Fruit fly (Drosophila melanogaster) whole organism, wandering third instar larva: ENCODE data around the gene Sirt4.

ENCODE experiments used
- Abd-B ChIP-seq: fragments of >200 bp; optimal IDR thresholded peaks from 2 replicates; lab custom pipeline; 2017; ENCODE audit warnings: missing biosample characterization, missing genetic modification characterization
- CG32264 ChIP-seq: fragments of 200-800 bp; sonication (Bioruptor generic); optimal IDR thresholded peaks from 2 replicates; lab custom pipeline; 2016; ENCODE audit warnings: missing biosample characterization, missing genetic modification characterization
- CG9705 ChIP-seq: fragments of 200-800 bp; sonication (Bioruptor generic); optimal IDR thresholded peaks from 2 replicates; lab custom pipeline; 2018; ENCODE audit warnings: missing biosample characterization, mild to moderate bottlenecking, missing genetic modification characterization
- CrebA ChIP-seq: fragments of 200-800 bp; sonication (Bioruptor generic); optimal IDR thresholded peaks from 2 replicates; lab custom pipeline; 2016; ENCODE audit warnings: missing biosample characterization, mild to moderate bottlenecking, missing genetic modification characterization, borderline replicate concordance
- Dfd ChIP-seq: fragments of >200 bp; optimal IDR thresholded peaks from 2 replicates; lab custom pipeline; 2017; ENCODE audit warnings: missing biosample characterization, missing genetic modification characterization
- Dif ChIP-seq: fragments of 200-275, 200-300 bp; sonication (Bioruptor generic); optimal IDR thresholded peaks from 2 replicates; lab custom pipeline; 2018; ENCODE audit warnings: missing biosample characterization, missing genetic modification characterization; ENCODE audit not compliant: partially characterized antibody
- GATAd ChIP-seq: sonication (Bioruptor generic); optimal IDR thresholded peaks from 2 replicates; lab custom pipeline; 2016; ENCODE audit warnings: missing biosample characterization, missing genetic modification characterization
- HLH106 ChIP-seq: fragments of 200-800 bp; optimal IDR thresholded peaks from 3 replicates; lab custom pipeline; 2019; ENCODE audit warnings: missing biosample characterization, mild to moderate bottlenecking, missing genetic modification characterization, moderate library complexity
- Hnf4 ChIP-seq: fragments of 200-800 bp; sonication (Bioruptor generic); optimal IDR thresholded peaks from 2 replicates; lab custom pipeline; 2016; ENCODE audit warnings: missing biosample characterization, mild to moderate bottlenecking, missing genetic modification characterization
- Hr78 ChIP-seq: fragments of >200 bp; optimal IDR thresholded peaks from 2 replicates; lab custom pipeline; 2017; ENCODE audit warnings: missing biosample characterization, missing genetic modification characterization
- Hr83 ChIP-seq: fragments of 200-300 bp; sonication (Bioruptor generic); optimal IDR thresholded peaks from 2 replicates; lab custom pipeline; 2016; ENCODE audit warnings: missing biosample characterization, mild to moderate bottlenecking, missing genetic modification characterization, moderate library complexity; ENCODE audit not compliant: poor library complexity, severe bottlenecking
- Jra ChIP-seq: sonication (Bioruptor generic); optimal IDR thresholded peaks from 2 replicates; lab custom pipeline; 2016; ENCODE audit warnings: missing biosample characterization, missing genetic modification characterization
- Mio ChIP-seq: sonication (Bioruptor generic); optimal IDR thresholded peaks from 2 replicates; lab custom pipeline; 2016; ENCODE audit warnings: missing biosample characterization, missing genetic modification characterization
- Myc ChIP-seq: fragments of >200 bp; optimal IDR thresholded peaks from 2 replicates; lab custom pipeline; 2017
- N ChIP-seq: fragments of >200 bp; optimal IDR thresholded peaks from 2 replicates; lab custom pipeline; 2018; ENCODE audit warnings: missing biosample characterization, missing external identifiers, missing genetic modification characterization
- OdsH ChIP-seq: fragments of 200-800 bp; sonication (Bioruptor generic); optimal IDR thresholded peaks from 2 replicates; lab custom pipeline; 2016; ENCODE audit warnings: missing biosample characterization, mild to moderate bottlenecking, missing genetic modification characterization
- Rel ChIP-seq, 2 experiments: fragments of 200-800 bp; sonication (Bioruptor generic) in 1 of 2; optimal IDR thresholded peaks; 2 replicates in 1 of 2; 3 replicates in 1 of 2; lab custom pipeline; 2016 to 2019; ENCODE audit warnings: mild to moderate bottlenecking in 2 of 2, missing biosample characterization in 2 of 2, missing genetic modification characterization in 2 of 2, moderate library complexity in 1 of 2
- Sp1 ChIP-seq: fragments of 200-800 bp; sonication (Bioruptor generic); optimal IDR thresholded peaks from 3 replicates; lab custom pipeline; 2019; ENCODE audit warnings: missing biosample characterization, mild to moderate bottlenecking, missing genetic modification characterization, moderate library complexity
- Vsx2 ChIP-seq: fragments of 200-300, 225-300 bp; sonication (Bioruptor generic); optimal IDR thresholded peaks from 2 replicates; lab custom pipeline; 2018; ENCODE audit warnings: missing biosample characterization, missing genetic modification characterization; ENCODE audit not compliant: partially characterized antibody
- br ChIP-seq: fragments of 200-800 bp; sonication (Bioruptor generic); optimal IDR thresholded peaks from 2 replicates; lab custom pipeline; 2016; ENCODE audit warnings: missing biosample characterization, missing genetic modification characterization
- brk ChIP-seq: fragments of 200-800 bp; sonication (Bioruptor generic); optimal IDR thresholded peaks from 2 replicates; lab custom pipeline; 2016; ENCODE audit warnings: missing biosample characterization, mild to moderate bottlenecking, missing genetic modification characterization
- dl ChIP-seq, 2 experiments: fragments of 175-275, 200-275 bp in 1 of 2; fragments of 200-275 bp in 1 of 2; sonication (Bioruptor generic); optimal IDR thresholded peaks; lab custom pipeline; 2018; ENCODE audit warnings: mild to moderate bottlenecking in 2 of 2, missing biosample characterization in 2 of 2, missing genetic modification characterization in 2 of 2, moderate library complexity in 2 of 2; ENCODE audit not compliant: partially characterized antibody in 2 of 2, insufficient read depth in 1 of 2
- dmrt93B ChIP-seq: fragments of 200-800 bp; sonication (Bioruptor generic); optimal IDR thresholded peaks from 2 replicates; lab custom pipeline; 2018; ENCODE audit warnings: missing biosample characterization, mild to moderate bottlenecking, missing genetic modification characterization
- dsf ChIP-seq: sonication (Bioruptor generic); optimal IDR thresholded peaks from 2 replicates; lab custom pipeline; 2016; ENCODE audit warnings: missing biosample characterization, missing genetic modification characterization, borderline replicate concordance
- ey ChIP-seq: fragments of 200-800 bp; sonication (Bioruptor generic); optimal IDR thresholded peaks from 2 replicates; lab custom pipeline; 2016; ENCODE audit warnings: missing biosample characterization, missing genetic modification characterization
- foxo ChIP-seq, 2 experiments: fragments of 200-800 bp; sonication (Bioruptor generic); optimal IDR thresholded peaks; 2 replicates in 1 of 2; 3 replicates in 1 of 2; lab custom pipeline; 2016 to 2017; ENCODE audit warnings: missing biosample characterization in 2 of 2, missing genetic modification characterization in 2 of 2
- fru ChIP-seq: fragments of 200-800 bp; sonication (Bioruptor generic); optimal IDR thresholded peaks from 3 replicates; lab custom pipeline; 2016; ENCODE audit warnings: missing biosample characterization, mild to moderate bottlenecking, missing genetic modification characterization
- h ChIP-seq: fragments of 200-800 bp; sonication (Bioruptor generic); optimal IDR thresholded peaks from 3 replicates; lab custom pipeline; 2016; ENCODE audit warnings: missing biosample characterization, mild to moderate bottlenecking, missing genetic modification characterization
- jim ChIP-seq: fragments of 175-275, 200-325 bp; sonication (Bioruptor generic); optimal IDR thresholded peaks from 2 replicates; lab custom pipeline; 2016; ENCODE audit warnings: missing biosample characterization, mild to moderate bottlenecking, missing genetic modification characterization
- lola ChIP-seq: fragments of >200 bp; optimal IDR thresholded peaks from 2 replicates; lab custom pipeline; 2017; ENCODE audit warnings: missing biosample characterization, missing genetic modification characterization
- pan ChIP-seq: fragments of >200 bp; optimal IDR thresholded peaks from 2 replicates; lab custom pipeline; 2017
- psq ChIP-seq: fragments of 200-800 bp; sonication (Bioruptor generic); optimal IDR thresholded peaks from 3 replicates; lab custom pipeline; 2017; ENCODE audit warnings: missing biosample characterization, mild to moderate bottlenecking, missing genetic modification characterization, moderate library complexity
- rgr ChIP-seq: fragments of 200-800 bp; sonication (Bioruptor generic); optimal IDR thresholded peaks from 3 replicates; lab custom pipeline; 2016; ENCODE audit warnings: missing biosample characterization, mild to moderate bottlenecking, missing genetic modification characterization
- sage ChIP-seq: fragments of 200-800 bp; sonication (Bioruptor generic); optimal IDR thresholded peaks from 2 replicates; lab custom pipeline; 2016; ENCODE audit warnings: missing biosample characterization, mild to moderate bottlenecking, missing genetic modification characterization
- sv ChIP-seq: fragments of 200-800 bp; sonication (Bioruptor generic); optimal IDR thresholded peaks from 3 replicates; lab custom pipeline; 2016; ENCODE audit warnings: missing biosample characterization, missing genetic modification characterization
- tai ChIP-seq: sonication (Bioruptor generic); optimal IDR thresholded peaks from 2 replicates; lab custom pipeline; 2016; ENCODE audit warnings: missing biosample characterization, missing genetic modification characterization
- usp ChIP-seq: fragments of >200 bp; optimal IDR thresholded peaks from 2 replicates; lab custom pipeline; 2017; ENCODE audit warnings: missing biosample characterization, missing genetic modification characterization
- woc ChIP-seq: sonication (Bioruptor generic); optimal IDR thresholded peaks from 2 replicates; lab custom pipeline; 2016; ENCODE audit warnings: missing biosample characterization, mild to moderate bottlenecking, missing genetic modification characterization

Sirt4 gene

DNA sequence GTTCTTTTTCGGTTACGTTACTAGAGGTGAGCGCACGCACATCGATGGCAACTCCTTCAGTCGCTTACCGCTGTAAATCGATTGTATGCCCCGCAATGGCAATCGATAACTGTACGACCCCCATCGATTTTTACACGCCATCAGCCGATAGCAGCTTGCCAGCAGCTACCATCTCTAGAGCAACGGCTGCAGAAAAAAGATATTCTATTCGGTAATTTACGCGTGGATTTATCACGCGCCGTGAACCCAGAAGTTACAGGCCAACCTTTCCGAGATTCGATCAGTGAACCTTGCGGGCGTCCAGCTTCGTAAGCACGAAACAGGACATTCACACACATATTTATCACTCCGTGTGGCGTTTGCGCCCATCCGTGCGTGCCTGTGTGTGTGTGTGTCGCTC is at the start of gene Sirt4, which contains the start of gene CG4119:
TSS of gene Sirt4 (minus strand) at position 39 of the 400 bp plus-strand sequence.
TSS of gene CG4119 (plus strand) at position 151 of the 400 bp plus-strand sequence.
- TF ChIP-seq Vsx2 (GFP tag; lab: Kevin White, UChicago) (no peak), Jra (peak; percentile 50), Dfd (no peak), N (peak; percentile 32), tai (no peak), HLH106 (tag; lab: Kevin White, UChicago) (peak; percentile 11), ey (GFP tag; lab: Kevin White, UChicago) (no peak), CG32264 (GFP tag; lab: Kevin White, UChicago) (no peak), Dif (no peak), dmrt93B (GFP tag; lab: Kevin White, UChicago) (no peak), usp (GFP tag; lab: Kevin White, UChicago) (no peak), pan (lab: Kevin White, UChicago) (no peak), Hr78 (GFP tag; lab: Kevin White, UChicago) (no peak), br (GFP tag; lab: Kevin White, UChicago) (peak; percentile 2), woc (no peak), Hr83 (GFP tag; lab: Kevin White, UChicago) (peak; percentile 76), lola (GFP tag; lab: Kevin White, UChicago) (no peak), h (GFP tag; lab: Kevin White, UChicago) (peak; percentile 56), CG9705 (GFP tag; lab: Kevin White, UChicago) (no peak), foxo (GFP tag; optimal IDR thresholded peaks at IDR 0.05; lab: Kevin White, UChicago) (peak in 1 of 2 experiments; percentile 23), psq (GFP tag; lab: Kevin White, UChicago) (no peak), OdsH (GFP tag; lab: Kevin White, UChicago) (no peak), Sp1 (GFP tag; lab: Kevin White, UChicago) (peak; percentile 18), GATAd (no peak), Myc (lab: Kevin White, UChicago) (no peak), dsf (GFP tag; lab: Kevin White, UChicago) (no peak), Hnf4 (GFP tag; lab: Kevin White, UChicago) (no peak), brk (GFP tag; lab: Kevin White, UChicago) (no peak), Rel (GFP tag; optimal IDR thresholded peaks at IDR 0.05; lab: Kevin White, UChicago) (no peak), Rel (tag; optimal IDR thresholded peaks at IDR 0.05; lab: Kevin White, UChicago) (peak; percentile 73), sv (GFP tag; lab: Kevin White, UChicago) (no peak), rgr (GFP tag; lab: Kevin White, UChicago) (peak; percentile 31), CrebA (GFP tag; lab: Kevin White, UChicago) (no peak), sage (GFP tag; lab: Kevin White, UChicago) (no peak), Abd-B (GFP tag; lab: Kevin White, UChicago) (no peak), dl (GFP tag; optimal IDR thresholded peaks at IDR 0.05; lab: Kevin White, UChicago; ENCODE audit: insufficient read depth in 1 of 2, partially characterized antibody in 2 of 2) (no peak), jim (GFP tag; lab: Kevin White, UChicago) (no peak), Mio (no peak), fru (GFP tag; lab: Kevin White, UChicago) (no peak)

- TF ChIP-seq lola (GFP tag; lab: Kevin White, UChicago) (no peak), sage (GFP tag; lab: Kevin White, UChicago) (no peak), tai (no peak), h (GFP tag; lab: Kevin White, UChicago) (no peak), Dif (no peak), CG32264 (GFP tag; lab: Kevin White, UChicago) (no peak), sv (GFP tag; lab: Kevin White, UChicago) (no peak), foxo (GFP tag; optimal IDR thresholded peaks at IDR 0.05; lab: Kevin White, UChicago) (no peak), pan (lab: Kevin White, UChicago) (no peak), Vsx2 (GFP tag; lab: Kevin White, UChicago) (no peak), Abd-B (GFP tag; lab: Kevin White, UChicago) (no peak), jim (GFP tag; lab: Kevin White, UChicago) (no peak), CG9705 (GFP tag; lab: Kevin White, UChicago) (no peak)
- TF ChIP-seq, all 38 proteins: peak for 0
Observed at dm6 chrX:5714786-5715185, 49.0 kb upstream of the Sirt4 start.
